6 worm cellular contexts compared by ENCODE assay signal in the genomic region with DNA sequence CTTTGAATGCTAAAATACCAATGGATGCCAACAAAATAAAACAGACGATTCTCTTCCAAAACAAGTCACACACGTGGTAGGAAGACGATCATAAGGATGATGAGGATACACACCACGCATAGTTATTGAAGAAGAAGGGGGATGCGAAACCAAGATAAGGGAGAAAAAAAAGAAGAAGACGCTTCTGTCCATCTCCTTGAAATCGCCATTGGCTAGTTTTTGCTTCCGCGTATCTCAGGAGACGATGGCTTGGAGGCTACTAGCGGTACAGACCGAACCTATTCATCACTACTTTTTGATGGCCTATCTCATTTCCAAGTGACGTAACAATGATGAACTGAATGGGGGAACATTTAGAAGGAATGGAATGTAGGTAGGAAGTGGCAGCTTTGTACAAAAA.
TF ChIP-seq lines count a peak whose summit lies in the region.

No protein-coding gene starts in this region.

TF ChIP-seq in whole organism, L1 larva, 84 proteins besides CTCF, POLR2A, EP300 and RAD21 (continues in another document):
- TF ChIP-seq blmp-1 (tag; optimal IDR thresholded peaks at IDR 0.05; lab: Kevin White, UChicago) (peak; percentile 61), ets-5 (GFP tag; IDR thresholded peaks at IDR 0.05; lab: Robert Waterston, UW) (no peak), nhr-12 (tag; optimal IDR thresholded peaks at IDR 0.05; lab: Kevin White, UChicago) (no peak), nhr-47 (tag; optimal IDR thresholded peaks at IDR 0.05; lab: Kevin White, UChicago) (peak; percentile 8), alr-1 (tag; optimal IDR thresholded peaks at IDR 0.05; lab: Kevin White, UChicago; ENCODE audit: borderline replicate concordance) (no peak), snpc-4 (tag; optimal IDR thresholded peaks at IDR 0.05; lab: Kevin White, UChicago) (no peak), C16A3.4 (tag; optimal IDR thresholded peaks at IDR 0.05; lab: Kevin White, UChicago) (no peak), ztf-11 (tag; optimal IDR thresholded peaks at IDR 0.05; lab: Kevin White, UChicago) (no peak), irx-1 (tag; optimal IDR thresholded peaks at IDR 0.05; lab: Kevin White, UChicago) (no peak), hlh-4 (tag; optimal IDR thresholded peaks at IDR 0.05; lab: Kevin White, UChicago) (no peak), nhr-85 (tag; lab: Kevin White, UChicago) (peak; percentile 92), isw-1 (GFP tag; IDR thresholded peaks at IDR 0.05; lab: Robert Waterston, UW) (no peak), aly-2 (tag; optimal IDR thresholded peaks at IDR 0.05; lab: Kevin White, UChicago) (no peak), ama-1 (optimal IDR thresholded peaks at IDR 0.05; lab: Kevin White, UChicago) (no peak), unc-130 (tag; optimal IDR thresholded peaks at IDR 0.05; lab: Kevin White, UChicago) (no peak)

TF ChIP-seq in whole organism, L2 larva, 48 proteins besides CTCF, POLR2A, EP300 and RAD21:
- peak; percentile 17 for TF ChIP-seq ceh-16 (tag; optimal IDR thresholded peaks at IDR 0.05; lab: Kevin White, UChicago)
- no peak for TF ChIP-seq elt-3 (tag; optimal IDR thresholded peaks at IDR 0.05; lab: Kevin White, UChicago)
- TF ChIP-seq nhr-25 (tag; optimal IDR thresholded peaks at IDR 0.05; lab: Kevin White, UChicago), result peak; percentile 43
- peak; percentile 49 for TF ChIP-seq nhr-129 (tag; optimal IDR thresholded peaks at IDR 0.05; lab: Kevin White, UChicago)
- TF ChIP-seq sma-9 (GFP tag; optimal IDR thresholded peaks at IDR 0.05; lab: Kevin White, UChicago), result peak; percentile 10
- no peak for TF ChIP-seq sma-9 (tag; optimal IDR thresholded peaks at IDR 0.05; lab: Kevin White, UChicago)
- TF ChIP-seq lin-39 (tag; optimal IDR thresholded peaks at IDR 0.05; lab: Kevin White, UChicago), result no peak
- TF ChIP-seq sem-4 (tag; optimal IDR thresholded peaks at IDR 0.05; lab: Kevin White, UChicago), result peak; percentile 8
- peak; percentile 40 for TF ChIP-seq nhr-21 (tag; optimal IDR thresholded peaks at IDR 0.05; lab: Kevin White, UChicago)

TF ChIP-seq in whole organism, L3 larva, 47 proteins besides CTCF, POLR2A, EP300 and RAD21 (continues in another document):
- TF ChIP-seq hmg-11 (tag; optimal IDR thresholded peaks at IDR 0.05; lab: Kevin White, UChicago) (no peak), nhr-237 (tag; optimal IDR thresholded peaks at IDR 0.05; lab: Kevin White, UChicago) (no peak), fos-1 (tag; optimal IDR thresholded peaks at IDR 0.05; lab: Kevin White, UChicago) (no peak), ceh-82 (tag; optimal IDR thresholded peaks at IDR 0.05; lab: Kevin White, UChicago) (no peak), lsy-12 (tag; optimal IDR thresholded peaks at IDR 0.05; lab: Kevin White, UChicago) (peak; percentile 48), mml-1 (tag; optimal IDR thresholded peaks at IDR 0.05; lab: Kevin White, UChicago) (no peak), nhr-28 (tag; optimal IDR thresholded peaks at IDR 0.05; lab: Kevin White, UChicago) (no peak), lin-15B (tag; optimal IDR thresholded peaks at IDR 0.05; lab: Kevin White, UChicago) (no peak), nhr-23 (tag; optimal IDR thresholded peaks at IDR 0.05; lab: Kevin White, UChicago) (peak; percentile 53), egl-5 (tag; optimal IDR thresholded peaks at IDR 0.05; lab: Kevin White, UChicago) (no peak), mdl-1 (tag; optimal IDR thresholded peaks at IDR 0.05; lab: Kevin White, UChicago) (no peak), pha-4 (tag; optimal IDR thresholded peaks at IDR 0.05; lab: Kevin White, UChicago) (no peak), nhr-43 (tag; optimal IDR thresholded peaks at IDR 0.05; lab: Kevin White, UChicago; ENCODE audit: poor library complexity, severe bottlenecking) (peak; percentile 48), nhr-11 (tag; optimal IDR thresholded peaks at IDR 0.05; lab: Kevin White, UChicago) (no peak), ceh-28 (tag; optimal IDR thresholded peaks at IDR 0.05; lab: Kevin White, UChicago) (no peak), elt-1 (tag; optimal IDR thresholded peaks at IDR 0.05; lab: Kevin White, UChicago) (peak; percentile 71), elt-3 (tag; optimal IDR thresholded peaks at IDR 0.05; lab: Kevin White, UChicago) (no peak)

TF ChIP-seq in whole organism, L4 larva, 104 proteins besides CTCF, POLR2A, EP300 and RAD21 (continues in another document):
- no peak for TF ChIP-seq tra-1 (GFP tag; IDR thresholded peaks at IDR 0.05; lab: Robert Waterston, UW)
- TF ChIP-seq set-16 (GFP tag; IDR thresholded peaks at IDR 0.05; lab: Robert Waterston, UW), result no peak
- no peak for TF ChIP-seq duxl-1 (tag; optimal IDR thresholded peaks at IDR 0.05; lab: Kevin White, UChicago; ENCODE audit: poor library complexity)
- TF ChIP-seq F37D6.2 (tag; optimal IDR thresholded peaks at IDR 0.05; lab: Kevin White, UChicago), result no peak
- no peak for TF ChIP-seq F44E2.7 (GFP tag; IDR thresholded peaks at IDR 0.05; lab: Robert Waterston, UW)
- no peak for TF ChIP-seq nhr-237 (tag; optimal IDR thresholded peaks at IDR 0.05; lab: Kevin White, UChicago)
- TF ChIP-seq zip-11 (GFP tag; IDR thresholded peaks at IDR 0.05; lab: Robert Waterston, UW), result no peak
- no peak for TF ChIP-seq ceh-82 (tag; optimal IDR thresholded peaks at IDR 0.05; lab: Kevin White, UChicago)
- no peak for TF ChIP-seq ztf-7 (tag; optimal IDR thresholded peaks at IDR 0.05; lab: Kevin White, UChicago)
- no peak for TF ChIP-seq pqm-1 (tag; optimal IDR thresholded peaks at IDR 0.05; lab: Kevin White, UChicago)
- no peak for TF ChIP-seq tag-97 (GFP tag; IDR thresholded peaks at IDR 0.05; lab: Robert Waterston, UW)
- no peak for TF ChIP-seq F49E8.2 (tag; optimal IDR thresholded peaks at IDR 0.05; lab: Kevin White, UChicago; ENCODE audit: borderline replicate concordance)
- TF ChIP-seq fos-1 (tag; optimal IDR thresholded peaks at IDR 0.05; lab: Kevin White, UChicago), result no peak
- TF ChIP-seq zfp-3 (GFP tag; conservative IDR thresholded peaks at IDR 0.05; lab: Robert Waterston, UW), result no peak
- no peak for TF ChIP-seq mdt-29 (GFP tag; IDR thresholded peaks at IDR 0.05; lab: Robert Waterston, UW)
- TF ChIP-seq ces-1 (GFP tag; optimal IDR thresholded peaks at IDR 0.05; lab: Kevin White, UChicago), result no peak
- TF ChIP-seq lin-38 (GFP tag; IDR thresholded peaks at IDR 0.05; lab: Robert Waterston, UW), result no peak
- TF ChIP-seq madf-5 (GFP tag; IDR thresholded peaks at IDR 0.05; lab: Robert Waterston, UW), result no peak

TF ChIP-seq in whole organism, mixed stage, embryonic, 35 proteins besides CTCF, POLR2A, EP300 and RAD21:
- TF ChIP-seq nhr-237 (tag; optimal IDR thresholded peaks at IDR 0.05; lab: Kevin White, UChicago), result no peak
- TF ChIP-seq tbx-8 (GFP tag; optimal IDR thresholded peaks at IDR 0.05; lab: Kevin White, UChicago), result no peak
- TF ChIP-seq elt-1 (tag; optimal IDR thresholded peaks at IDR 0.05; lab: Kevin White, UChicago; ENCODE audit: borderline replicate concordance, insufficient read depth), result peak; percentile 5
- peak; percentile 2 for TF ChIP-seq zip-8 (tag; optimal IDR thresholded peaks at IDR 0.05; lab: Kevin White, UChicago)
- TF ChIP-seq ham-2 (GFP tag; optimal IDR thresholded peaks at IDR 0.05; lab: Kevin White, UChicago), result peak; percentile 49
- TF ChIP-seq flh-1 (GFP tag; optimal IDR thresholded peaks at IDR 0.05; lab: Kevin White, UChicago), result no peak
- no peak for TF ChIP-seq pha-4 (tag; optimal IDR thresholded peaks at IDR 0.05; lab: Kevin White, UChicago)
- no peak for TF ChIP-seq mls-2 (tag; optimal IDR thresholded peaks at IDR 0.05; lab: Kevin White, UChicago)
- TF ChIP-seq lsy-2 (tag; optimal IDR thresholded peaks at IDR 0.05; lab: Kevin White, UChicago), result no peak
- TF ChIP-seq ceh-39 (tag; optimal IDR thresholded peaks at IDR 0.05; lab: Kevin White, UChicago), result no peak

TF ChIP-seq in whole organism, young adult, 124 proteins besides CTCF, POLR2A, EP300 and RAD21:
- TF ChIP-seq die-1 (tag; optimal IDR thresholded peaks at IDR 0.05; lab: Kevin White, UChicago) (no peak), somi-1 (GFP tag; optimal IDR thresholded peaks at IDR 0.05; lab: Kevin White, UChicago) (peak; percentile 36), him-1 (tag; optimal IDR thresholded peaks at IDR 0.05; lab: Kevin White, UChicago) (no peak), aptf-3 (GFP tag; IDR thresholded peaks at IDR 0.05; lab: Robert Waterston, UW) (no peak), egrh-3 (GFP tag; IDR thresholded peaks at IDR 0.05; lab: Robert Waterston, UW) (no peak), cebp-1 (GFP tag; IDR thresholded peaks at IDR 0.05; lab: Robert Waterston, UW) (no peak), cebp-1 (tag; optimal IDR thresholded peaks at IDR 0.05; lab: Kevin White, UChicago) (peak; percentile 18), mel-28 (tag; optimal IDR thresholded peaks at IDR 0.05; lab: Kevin White, UChicago; ENCODE audit: borderline replicate concordance) (peak; percentile 2), chd-7 (tag; optimal IDR thresholded peaks at IDR 0.05; lab: Kevin White, UChicago) (peak; percentile 16), ztf-18 (tag; optimal IDR thresholded peaks at IDR 0.05; lab: Kevin White, UChicago) (no peak)
